Fruit fly (Drosophila melanogaster): ENCODE data around the gene CG34263.

Gene CG34263

dm6 chr3L:257618-258475, 7.9 kb downstream of the CG34263 start, which contains the start of the genes DIP2 and wac (continued):
- peak; percentile 85 for TF ChIP-seq CG32532 (GFP tag; IDR thresholded peaks at IDR 0.05)
- TF ChIP-seq trem (tag; optimal IDR thresholded peaks at IDR 0.05) = peak; percentile 100
- peak; percentile 48 for TF ChIP-seq mirr (GFP tag; optimal IDR thresholded peaks at IDR 0.05)
- peak; percentile 69 for TF ChIP-seq CG4424 (GFP tag; optimal IDR thresholded peaks at IDR 0.05)
- no peak for TF ChIP-seq jing (GFP tag; optimal IDR thresholded peaks at IDR 0.05)
- peak; percentile 60 for TF ChIP-seq CG13123 (GFP tag; optimal IDR thresholded peaks at IDR 0.05)
- peak; percentile 42 for TF ChIP-seq fd96Cb (tag; optimal IDR thresholded peaks at IDR 0.05)
- peak; percentile 85 for TF ChIP-seq Lhr (GFP tag; optimal IDR thresholded peaks at IDR 0.05)
- peak; percentile 88 for TF ChIP-seq CG13624 (GFP tag; optimal IDR thresholded peaks at IDR 0.05)
- TF ChIP-seq CG7987 (GFP tag; optimal IDR thresholded peaks at IDR 0.05) = peak; percentile 75
- TF ChIP-seq usp (GFP tag; optimal IDR thresholded peaks at IDR 0.05) = no peak
- no peak for TF ChIP-seq dmrt99B (tag; optimal IDR thresholded peaks at IDR 0.05)
- TF ChIP-seq unpg (GFP tag; optimal IDR thresholded peaks at IDR 0.05) = peak; percentile 55
- TF ChIP-seq CG10274 (GFP tag; optimal IDR thresholded peaks at IDR 0.05) = no peak
- TF ChIP-seq GATAe (GFP tag; conservative IDR thresholded peaks at IDR 0.05) = 0 out of 2 replicates have a peak, but pooled peaks have one; percentile 15
- TF ChIP-seq CG4328 (GFP tag; optimal IDR thresholded peaks at IDR 0.05) = peak; percentile 32
- peak; percentile 91 for TF ChIP-seq Scr (GFP tag; IDR thresholded peaks at IDR 0.05; ENCODE audit: partially characterized antibody)
- no peak for TF ChIP-seq sima (GFP tag; optimal IDR thresholded peaks at IDR 0.05)
- peak; percentile 6 for TF ChIP-seq CG15479 (GFP tag; optimal IDR thresholded peaks at IDR 0.05)
- TF ChIP-seq CG13424 (tag; optimal IDR thresholded peaks at IDR 0.05) = peak; percentile 60
- peak; percentile 73 for TF ChIP-seq Six4 (GFP tag; optimal IDR thresholded peaks at IDR 0.05)
- TF ChIP-seq da (GFP tag; optimal IDR thresholded peaks at IDR 0.05) = peak; percentile 69
- peak; percentile 86 for TF ChIP-seq pum (GFP tag; optimal IDR thresholded peaks at IDR 0.05)
- peak; percentile 92 for TF ChIP-seq Rfx (GFP tag; IDR thresholded peaks at IDR 0.05)
- no peak for TF ChIP-seq tio (GFP tag; optimal IDR thresholded peaks at IDR 0.05)
- TF ChIP-seq gsb (GFP tag; IDR thresholded peaks at IDR 0.05) = no peak
- TF ChIP-seq CG11696 (GFP tag; IDR thresholded peaks at IDR 0.05) = 0 out of 2 replicates have a peak, but pooled peaks have one; percentile 42
- TF ChIP-seq CG31224 (GFP tag; IDR thresholded peaks at IDR 0.05) = peak; percentile 55
- peak; percentile 56 for TF ChIP-seq Elba2 (GFP tag; optimal IDR thresholded peaks at IDR 0.05)
- peak; percentile 69 for TF ChIP-seq CG17912 (GFP tag; optimal IDR thresholded peaks at IDR 0.05)
- peak; percentile 47 for TF ChIP-seq PHDP (tag; optimal IDR thresholded peaks at IDR 0.05)
- TF ChIP-seq Gsc (GFP tag; IDR thresholded peaks at IDR 0.05) = no peak
- no peak for TF ChIP-seq cas (GFP tag; IDR thresholded peaks at IDR 0.05)
- peak; percentile 88 for TF ChIP-seq CG6791 (GFP tag; IDR thresholded peaks at IDR 0.05; ENCODE audit: partially characterized antibody)
- TF ChIP-seq CG14860 (GFP tag; IDR thresholded peaks at IDR 0.05; ENCODE audit: partially characterized antibody) = peak; percentile 76
- TF ChIP-seq Vsx1 (GFP tag; optimal IDR thresholded peaks at IDR 0.05) = no peak
- no peak for TF ChIP-seq trh (GFP tag; optimal IDR thresholded peaks at IDR 0.05)
- TF ChIP-seq chn (GFP tag; optimal IDR thresholded peaks at IDR 0.05) = peak; percentile 83
- peak; percentile 77 for TF ChIP-seq Dp (GFP tag; optimal IDR thresholded peaks at IDR 0.05)
- peak; percentile 53 for TF ChIP-seq schlank (tag; optimal IDR thresholded peaks at IDR 0.05)
- peak; percentile 55 for TF ChIP-seq CG7556 (GFP tag; optimal IDR thresholded peaks at IDR 0.05)
- no peak for TF ChIP-seq Poxn (GFP tag; IDR thresholded peaks at IDR 0.05)
- no peak for TF ChIP-seq Jarid2 (GFP tag; optimal IDR thresholded peaks at IDR 0.05)
- peak; percentile 5 for TF ChIP-seq HLHmδ (GFP tag; optimal IDR thresholded peaks at IDR 0.05)
- TF ChIP-seq wek (GFP tag; optimal IDR thresholded peaks at IDR 0.05) = no peak
- no peak for TF ChIP-seq CG11504 (tag; optimal IDR thresholded peaks at IDR 0.05)
- peak; percentile 81 for TF ChIP-seq Ptx1 (GFP tag; IDR thresholded peaks at IDR 0.05)
- TF ChIP-seq ara (GFP tag; IDR thresholded peaks at IDR 0.05) = peak; percentile 56; the same call in 1 of the 2 replicates

All from whole organism, embryonic.